Worm (Caenorhabditis elegans) whole organism, L4 larva: ENCODE measurements around the gene C55A6.11.

Source experiments
- F26F4.8 ChIP-seq: fragments of 200-800 bp; sonication (Bioruptor generic); conservative IDR thresholded peaks from 2 replicates; pipeline ENCODE4 v1.3.6; 2022; ENCODE audit warnings: missing genetic modification characterization, missing compliant biosample characterization
- F44E2.7 ChIP-seq: fragments of 200-800 bp; sonication (Bioruptor generic); IDR thresholded peaks from 2 replicates; pipeline ENCODE4 v2.1.2; 2022; ENCODE audit warnings: missing genetic modification characterization, missing compliant biosample characterization
- T20F7.1 ChIP-seq: fragments of 200-800 bp; sonication (Bioruptor generic); optimal IDR thresholded peaks from 2 replicates; lab custom pipeline; 2018; ENCODE audit warnings: mild to moderate bottlenecking, missing genetic modification characterization, missing compliant biosample characterization
- T26A8.4 ChIP-seq: fragments of 200-800 bp; sonication (Bioruptor generic); IDR thresholded peaks from 2 replicates; pipeline ENCODE4 v1.3.6; 2022; ENCODE audit warnings: missing genetic modification characterization, missing compliant biosample characterization
- Y105C5A.15 ChIP-seq: fragments of 200-800 bp; sonication (Bioruptor generic); IDR thresholded peaks from 2 replicates; pipeline ENCODE4 v1.3.6; 2022; ENCODE audit warnings: missing genetic modification characterization, missing compliant biosample characterization
- ZK337.2 ChIP-seq: fragments of 200-800 bp; sonication (Bioruptor generic); IDR thresholded peaks from 2 replicates; pipeline ENCODE4 v1.3.6; 2022; ENCODE audit warnings: missing genetic modification reagents, missing genetic modification characterization, missing compliant biosample characterization
- ZK546.5 ChIP-seq, 2 experiments: sonication (generic microtip); optimal IDR thresholded peaks; 2 replicates each; lab custom pipeline; 2017; ENCODE audit warnings: missing biosample characterization in 2 of 2, missing genetic modification characterization in 2 of 2
- aha-1 ChIP-seq: fragments of 150-350 bp; peaks from one replicate; lab custom pipeline; 2014; ENCODE audit warnings: missing biosample characterization, missing genetic modification characterization
- aly-2 ChIP-seq: sonication (generic microtip); optimal IDR thresholded peaks from 2 replicates; lab custom pipeline; 2018; ENCODE audit warnings: missing biosample characterization, missing genetic modification characterization
- arid-1 ChIP-seq: fragments of 200-800 bp; sonication (Bioruptor generic); conservative IDR thresholded peaks from 2 replicates; pipeline ENCODE4 v1.3.6; 2022; ENCODE audit warnings: missing genetic modification reagents, missing genetic modification characterization, missing compliant biosample characterization
- attf-4 ChIP-seq: sonication (generic microtip); optimal IDR thresholded peaks from 3 replicates; lab custom pipeline; 2017; ENCODE audit warnings: missing biosample characterization, missing genetic modification characterization
- ceh-32 ChIP-seq: sonication (generic microtip); optimal IDR thresholded peaks from 2 replicates; lab custom pipeline; 2016; ENCODE audit warnings: mild to moderate bottlenecking, missing genetic modification characterization, missing compliant biosample characterization; ENCODE audit not compliant: poor library complexity
- ceh-62 ChIP-seq: sonication (generic microtip); optimal IDR thresholded peaks from 2 replicates; lab custom pipeline; 2017; ENCODE audit warnings: missing biosample characterization, missing genetic modification characterization
- ceh-82 ChIP-seq: sonication (generic microtip); optimal IDR thresholded peaks from 2 replicates; lab custom pipeline; 2017; ENCODE audit warnings: missing biosample characterization, missing genetic modification characterization
- ces-1 ChIP-seq: fragments of 150-350 bp; sonication (generic microtip); optimal IDR thresholded peaks from 4 replicates; lab custom pipeline; 2014; ENCODE audit warnings: missing biosample characterization, missing genetic modification reagents, missing genetic modification characterization
- cey-2 ChIP-seq: sonication (generic microtip); optimal IDR thresholded peaks from 3 replicates; lab custom pipeline; 2017; ENCODE audit warnings: missing genetic modification characterization, mild to moderate bottlenecking, missing compliant biosample characterization, antibody characterized with exemption, borderline replicate concordance; ENCODE audit not compliant: insufficient read depth
- daf-12 ChIP-seq: fragments of 150-350 bp; optimal IDR thresholded peaks from 2 replicates; lab custom pipeline; 2014; ENCODE audit warnings: missing biosample characterization, missing genetic modification reagents, missing genetic modification characterization
- daf-19 ChIP-seq: fragments of 200-800 bp; sonication (Bioruptor generic); conservative IDR thresholded peaks from 2 replicates; pipeline ENCODE4 v1.3.6; 2022; ENCODE audit warnings: missing genetic modification characterization, missing compliant biosample characterization
- dmd-6 ChIP-seq: fragments of 200-800 bp; sonication (Bioruptor generic); IDR thresholded peaks from 2 replicates; pipeline ENCODE4 v1.3.6; 2022; ENCODE audit warnings: missing genetic modification reagents, missing genetic modification characterization, missing compliant biosample characterization
- duxl-1 ChIP-seq: sonication (generic microtip); optimal IDR thresholded peaks from 2 replicates; lab custom pipeline; 2016; ENCODE audit warnings: mild to moderate bottlenecking, missing genetic modification characterization, moderate library complexity, missing compliant biosample characterization; ENCODE audit not compliant: poor library complexity
- dve-1 ChIP-seq: sonication (generic microtip); optimal IDR thresholded peaks from 2 replicates; lab custom pipeline; 2017; ENCODE audit warnings: antibody characterized with exemption, mild to moderate bottlenecking, missing genetic modification characterization, missing compliant biosample characterization; ENCODE audit not compliant: insufficient read depth
- fkh-10 ChIP-seq: fragments of 150-350 bp; optimal IDR thresholded peaks from 2 replicates; lab custom pipeline; 2014; ENCODE audit warnings: missing biosample characterization, missing genetic modification reagents, missing genetic modification characterization
- fos-1 ChIP-seq: fragments of 150-350 bp; optimal IDR thresholded peaks from 2 replicates; lab custom pipeline; 2014; ENCODE audit warnings: missing biosample characterization, missing genetic modification characterization
- gei-8 ChIP-seq: fragments of 200-800 bp; sonication (Bioruptor generic); optimal IDR thresholded peaks from 2 replicates; lab custom pipeline; 2018; ENCODE audit warnings: mild to moderate bottlenecking, missing genetic modification characterization, missing compliant biosample characterization
- hlh-11 ChIP-seq: fragments of 200-800 bp; sonication (Bioruptor generic); optimal IDR thresholded peaks from 2 replicates; lab custom pipeline; 2018; ENCODE audit warnings: mild to moderate bottlenecking, missing genetic modification characterization, missing compliant biosample characterization
- hmg-1.1 ChIP-seq: fragments of 200-800 bp; sonication (Bioruptor generic); IDR thresholded peaks from 2 replicates; pipeline ENCODE4 v1.3.6; 2022; ENCODE audit warnings: missing genetic modification reagents, missing genetic modification characterization, missing compliant biosample characterization
- jun-1 ChIP-seq: fragments of 150-350 bp; optimal IDR thresholded peaks from 2 replicates; lab custom pipeline; 2014; ENCODE audit warnings: missing biosample characterization, missing genetic modification reagents, missing genetic modification characterization
- lim-7 ChIP-seq: fragments of 200-800 bp; sonication (Bioruptor generic); IDR thresholded peaks from 2 replicates; pipeline ENCODE4 v1.3.6; 2022; ENCODE audit warnings: missing genetic modification characterization, missing compliant biosample characterization
- lin-13 ChIP-seq: fragments of 150-350 bp; optimal IDR thresholded peaks from 2 replicates; lab custom pipeline; 2014; ENCODE audit warnings: missing biosample characterization, missing genetic modification reagents, missing genetic modification characterization
- lin-15B ChIP-seq: fragments of 150-350 bp; sonication (generic microtip); optimal IDR thresholded peaks from 3 replicates; lab custom pipeline; 2014; ENCODE audit warnings: missing biosample characterization, missing genetic modification characterization
- lin-39 ChIP-seq: fragments of 150-350 bp; optimal IDR thresholded peaks from 2 replicates; lab custom pipeline; 2014; ENCODE audit warnings: missing biosample characterization, missing genetic modification reagents, missing genetic modification characterization
- madf-5 ChIP-seq, 2 experiments: fragments of 200-800 bp; sonication (Bioruptor generic); IDR thresholded peaks; 2 replicates each; pipeline ENCODE4 v1.3.6; 2022; ENCODE audit warnings: missing compliant biosample characterization in 2 of 2, missing genetic modification characterization in 2 of 2
- mdt-29 ChIP-seq: fragments of 200-800 bp; sonication (Bioruptor generic); IDR thresholded peaks from 2 replicates; pipeline ENCODE4 v1.3.6; 2022; ENCODE audit warnings: missing genetic modification reagents, missing genetic modification characterization, missing compliant biosample characterization
- nhr-10 ChIP-seq: fragments of 150-350 bp; optimal IDR thresholded peaks from 2 replicates; lab custom pipeline; 2014; ENCODE audit warnings: missing biosample characterization, missing genetic modification characterization
- nhr-11 ChIP-seq: fragments of 150-350 bp; optimal IDR thresholded peaks from 2 replicates; lab custom pipeline; 2014; ENCODE audit warnings: missing biosample characterization, missing genetic modification characterization
- nhr-237 ChIP-seq: sonication (generic microtip); optimal IDR thresholded peaks from 2 replicates; lab custom pipeline; 2017; ENCODE audit warnings: missing biosample characterization, missing genetic modification characterization
- nhr-25 ChIP-seq: sonication (generic microtip); optimal IDR thresholded peaks from 2 replicates; lab custom pipeline; 2017; ENCODE audit warnings: missing genetic modification characterization, mild to moderate bottlenecking, missing compliant biosample characterization, antibody characterized with exemption, moderate library complexity, borderline replicate concordance; ENCODE audit not compliant: insufficient read depth
- nhr-42 ChIP-seq: fragments of 200-800 bp; sonication (Bioruptor generic); IDR thresholded peaks from 2 replicates; pipeline ENCODE4 v1.3.6; 2022; ENCODE audit warnings: missing genetic modification characterization, missing compliant biosample characterization
- nhr-48 ChIP-seq: sonication (generic microtip); optimal IDR thresholded peaks from 2 replicates; lab custom pipeline; 2016; ENCODE audit warnings: mild to moderate bottlenecking, missing genetic modification characterization, missing compliant biosample characterization
- nhr-6 ChIP-seq: fragments of 150-350 bp; optimal IDR thresholded peaks from 2 replicates; lab custom pipeline; 2014; ENCODE audit warnings: missing biosample characterization, missing genetic modification characterization
- nhr-76 ChIP-seq: fragments of 150-350 bp; optimal IDR thresholded peaks from 2 replicates; lab custom pipeline; 2014; ENCODE audit warnings: missing biosample characterization, missing genetic modification characterization
- nhr-77 ChIP-seq: fragments of 150-350 bp; optimal IDR thresholded peaks from 2 replicates; lab custom pipeline; 2014; ENCODE audit warnings: missing biosample characterization, missing genetic modification characterization
- rbr-2 ChIP-seq: sonication (generic microtip); optimal IDR thresholded peaks from 2 replicates; lab custom pipeline; 2016; ENCODE audit warnings: missing genotype, missing genetic modification characterization, missing compliant biosample characterization
- set-16 ChIP-seq: fragments of 200-800 bp; sonication (Bioruptor generic); IDR thresholded peaks from 2 replicates; pipeline ENCODE4 v1.3.6; 2022; ENCODE audit warnings: missing genetic modification reagents, missing genetic modification characterization, missing compliant biosample characterization
- skn-1 ChIP-seq: fragments of 150-350 bp; optimal IDR thresholded peaks from 2 replicates; lab custom pipeline; 2014; ENCODE audit warnings: missing biosample characterization, missing genetic modification characterization
- snpc-1.2 ChIP-seq: fragments of 200-800 bp; sonication (Bioruptor generic); IDR thresholded peaks from 2 replicates; pipeline ENCODE4 v1.3.6; 2022; ENCODE audit warnings: missing genetic modification reagents, missing genetic modification characterization, missing compliant biosample characterization
- spr-1 ChIP-seq: sonication (generic microtip); optimal IDR thresholded peaks from 2 replicates; lab custom pipeline; 2016; ENCODE audit warnings: mild to moderate bottlenecking, missing genetic modification characterization, missing compliant biosample characterization
- spr-3 ChIP-seq: fragments of 200-800 bp; sonication (Bioruptor generic); optimal IDR thresholded peaks from 2 replicates; lab custom pipeline; 2018; ENCODE audit warnings: mild to moderate bottlenecking, missing genetic modification characterization, missing compliant biosample characterization
- tag-97 ChIP-seq: fragments of 200-800 bp; sonication (Bioruptor generic); IDR thresholded peaks from 2 replicates; pipeline ENCODE4 v1.3.6; 2022; ENCODE audit warnings: missing genetic modification characterization, missing compliant biosample characterization
- unc-130 ChIP-seq: sonication (generic microtip); optimal IDR thresholded peaks from 2 replicates; lab custom pipeline; 2016; ENCODE audit warnings: missing genetic modification reagents, missing genetic modification characterization, missing compliant biosample characterization
- zag-1 ChIP-seq: fragments of 150-350 bp; optimal IDR thresholded peaks from 2 replicates; lab custom pipeline; 2014; ENCODE audit warnings: missing biosample characterization, missing genetic modification characterization
- zfp-3 ChIP-seq: fragments of 200-800 bp; sonication (Bioruptor generic); conservative IDR thresholded peaks from 2 replicates; pipeline ENCODE4 v1.3.6; 2022; ENCODE audit warnings: missing genetic modification reagents, missing genetic modification characterization, missing compliant biosample characterization

C55A6.11 gene

ce11 chrV:11521448-11521847 lies 1.1 kb downstream of the C55A6.11 start, which contains the start of gene pafo-1:
TSS of gene pafo-1 (plus strand) at chrV:11521703.
- TF ChIP-seq aly-2 (no peak), ceh-82 (tag; lab: Kevin White, UChicago) (no peak), Y105C5A.15 (GFP tag; lab: Robert Waterston, UW) (no peak), snpc-1.2 (GFP tag; lab: Robert Waterston, UW) (no peak), ces-1 (GFP tag; lab: Kevin White, UChicago) (no peak), nhr-48 (tag; lab: Kevin White, UChicago) (peak; percentile 75), dve-1 (peak; percentile 81), dmd-6 (peak; percentile 84), zfp-3 (0 out of 2 replicates have a peak, but pooled peaks have one; percentile 45), jun-1 (tag; lab: Kevin White, UChicago) (no peak), gei-8 (GFP tag; lab: Kevin White, UChicago) (no peak), duxl-1 (peak; percentile 86), daf-12 (tag; lab: Kevin White, UChicago) (no peak), nhr-42 (GFP tag; lab: Robert Waterston, UW) (peak; percentile 84), spr-3 (peak; percentile 39), nhr-77 (tag; lab: Kevin White, UChicago) (peak; percentile 54), mdt-29 (peak; percentile 82), hlh-11 (tag; lab: Kevin White, UChicago) (peak; percentile 85), madf-5 (GFP tag; IDR thresholded peaks at IDR 0.05; lab: Robert Waterston, UW) (no peak), nhr-25 (tag; lab: Kevin White, UChicago) (no peak), cey-2 (tag; lab: Kevin White, UChicago) (no peak), unc-130 (GFP tag; lab: Kevin White, UChicago) (no peak), zag-1 (tag; lab: Kevin White, UChicago) (no peak), ZK546.5 (tag; optimal IDR thresholded peaks at IDR 0.05; lab: Kevin White, UChicago) (no peak), attf-4 (tag; lab: Kevin White, UChicago) (no peak), F44E2.7 (no peak), nhr-6 (tag; lab: Kevin White, UChicago) (peak; percentile 88), set-16 (GFP tag; lab: Robert Waterston, UW) (no peak), skn-1 (tag; lab: Kevin White, UChicago) (no peak), fos-1 (no peak), T26A8.4 (GFP tag; lab: Robert Waterston, UW) (peak; percentile 90), lim-7 (GFP tag; lab: Robert Waterston, UW) (0 out of 2 replicates have a peak, but pooled peaks have one; percentile 9), nhr-237 (no peak), F26F4.8 (no peak), hmg-1.1 (GFP tag; lab: Robert Waterston, UW) (peak; percentile 81), ceh-32 (tag; lab: Kevin White, UChicago) (peak; percentile 37), lin-39 (tag; lab: Kevin White, UChicago) (no peak), arid-1 (GFP tag; lab: Robert Waterston, UW) (0 out of 2 replicates have a peak, but pooled peaks have one; percentile 18), ZK337.2 (no peak), ceh-62 (tag; lab: Kevin White, UChicago) (no peak), fkh-10 (GFP tag; lab: Kevin White, UChicago) (peak; percentile 57), T20F7.1 (GFP tag; lab: Kevin White, UChicago) (peak; percentile 76), lin-13 (GFP tag; lab: Kevin White, UChicago) (peak; percentile 75), lin-15B (tag; lab: Kevin White, UChicago) (peak; percentile 9), tag-97 (GFP tag; lab: Robert Waterston, UW) (no peak), nhr-76 (tag; lab: Kevin White, UChicago) (no peak), aha-1 (peak; percentile 96), nhr-10 (tag; lab: Kevin White, UChicago) (no peak), nhr-11 (tag; lab: Kevin White, UChicago) (peak; percentile 57), rbr-2 (tag; lab: Kevin White, UChicago) (peak; percentile 80), daf-19 (GFP tag; lab: Robert Waterston, UW) (peak; percentile 66; the same call in 1 of the 2 replicates), spr-1 (tag; lab: Kevin White, UChicago) (peak; percentile 67)
